Worm (Caenorhabditis elegans) whole organism, young adult: ENCODE data around the gene F37C12.18.
A peak's percentile ranks its signal among the peaks of the same experiment; 100 is the strongest.

Experiments used
- B0035.1 ChIP-seq: sonication (generic microtip); optimal IDR thresholded peaks from 2 replicates; lab custom pipeline; 2016; ENCODE audit warnings: missing genetic modification characterization, mild to moderate bottlenecking, missing compliant biosample characterization, missing genotype, missing genetic modification reagents
- F22D6.2 ChIP-seq: sonication (generic microtip); optimal IDR thresholded peaks from 2 replicates; lab custom pipeline; 2016; ENCODE audit warnings: mild to moderate bottlenecking, missing genetic modification characterization, missing compliant biosample characterization
- F23B12.7 ChIP-seq: sonication (generic microtip); optimal IDR thresholded peaks from 2 replicates; lab custom pipeline; 2017; ENCODE audit warnings: missing genetic modification characterization, mild to moderate bottlenecking, missing compliant biosample characterization, antibody characterized with exemption, moderate library complexity; ENCODE audit not compliant: insufficient read depth
- F33H1.4 ChIP-seq: fragments of 200-800 bp; sonication (Bioruptor generic); IDR thresholded peaks from 2 replicates; pipeline ENCODE4 v1.3.6; 2022; ENCODE audit warnings: missing genetic modification reagents, missing genetic modification characterization, missing compliant biosample characterization
- F39B2.1 ChIP-seq: fragments of 200-800 bp; sonication (Bioruptor generic); IDR thresholded peaks from 2 replicates; pipeline ENCODE4 v1.3.6; 2022; ENCODE audit warnings: missing genetic modification reagents, missing genetic modification characterization, missing compliant biosample characterization
- F49E8.2 ChIP-seq: sonication (generic microtip); optimal IDR thresholded peaks from 3 replicates; lab custom pipeline; 2017; ENCODE audit warnings: missing genetic modification characterization, mild to moderate bottlenecking, missing compliant biosample characterization, antibody characterized with exemption, moderate library complexity; ENCODE audit not compliant: insufficient read depth
- Y53G8AR.9 ChIP-seq: fragments of 200-800 bp; sonication (Bioruptor generic); conservative IDR thresholded peaks from 2 replicates; pipeline ENCODE4 v1.3.6; 2022; ENCODE audit warnings: missing genetic modification reagents, missing genetic modification characterization, missing compliant biosample characterization
- Y95B8A.8 ChIP-seq: fragments of 200-800 bp; sonication (Bioruptor generic); IDR thresholded peaks from 2 replicates; pipeline ENCODE4 v1.3.6; 2022; ENCODE audit warnings: missing genetic modification reagents, missing genetic modification characterization, missing compliant biosample characterization
- ama-1 ChIP-seq, 3 experiments: fragments of 150-350 bp in 1 of 3; sonication (generic microtip) in 2 of 3; optimal IDR thresholded peaks; 2 replicates each; lab custom pipeline; 2014 to 2018; ENCODE audit warnings: missing biosample characterization in 2 of 3, missing genetic modification characterization in 2 of 3, missing genetic modification reagents in 2 of 3
- aptf-3 ChIP-seq: fragments of 200-800 bp; sonication (Bioruptor generic); IDR thresholded peaks from 2 replicates; pipeline ENCODE4 v1.3.6; 2022; ENCODE audit warnings: missing genetic modification characterization, missing compliant biosample characterization
- atf-7 ChIP-seq: sonication (generic microtip); optimal IDR thresholded peaks from 2 replicates; lab custom pipeline; 2017; ENCODE audit warnings: mild to moderate bottlenecking, missing genetic modification characterization, missing compliant biosample characterization
- athp-1 ChIP-seq: sonication (generic microtip); optimal IDR thresholded peaks from 2 replicates; lab custom pipeline; 2017; ENCODE audit warnings: mild to moderate bottlenecking, missing genetic modification characterization, missing compliant biosample characterization
- attf-3 ChIP-seq: fragments of 200-800 bp; sonication (Bioruptor generic); conservative IDR thresholded peaks from 2 replicates; pipeline ENCODE4 v1.3.6; 2022; ENCODE audit warnings: missing genetic modification reagents, missing genetic modification characterization, missing compliant biosample characterization
- bed-1 ChIP-seq: fragments of 200-800 bp; sonication (Bioruptor generic); IDR thresholded peaks from 2 replicates; pipeline ENCODE4 v1.3.6; 2022; ENCODE audit warnings: missing genetic modification reagents, missing genetic modification characterization, missing compliant biosample characterization
- ccch-3 ChIP-seq: fragments of 200-800 bp; sonication (Bioruptor generic); optimal IDR thresholded peaks from 2 replicates; lab custom pipeline; 2018; ENCODE audit warnings: mild to moderate bottlenecking, missing genetic modification characterization, missing compliant biosample characterization
- cebp-1 ChIP-seq, 2 experiments: fragments of 200-800 bp in 1 of 2; sonication (Bioruptor generic) in 1 of 2; sonication (generic microtip) in 1 of 2; IDR thresholded peaks in 1 of 2; optimal IDR thresholded peaks in 1 of 2; 2 replicates each; pipeline versions ENCODE4 v1.3.6 to Lab custom; 2017 to 2022; ENCODE audit warnings: missing compliant biosample characterization in 2 of 2, missing genetic modification characterization in 2 of 2, mild to moderate bottlenecking in 1 of 2, missing genetic modification reagents in 1 of 2, moderate library complexity in 1 of 2
- ceh-27 ChIP-seq: fragments of 200-800 bp; sonication (Bioruptor generic); optimal IDR thresholded peaks from 2 replicates; lab custom pipeline; 2018; ENCODE audit warnings: mild to moderate bottlenecking, missing genetic modification characterization, moderate library complexity, missing compliant biosample characterization
- ceh-58 ChIP-seq: fragments of 200-800 bp; sonication (Bioruptor generic); IDR thresholded peaks from 2 replicates; pipeline ENCODE4 v1.3.6; 2022; ENCODE audit warnings: missing genetic modification characterization, missing compliant biosample characterization
- dox-1 ChIP-seq: fragments of 200-800 bp; sonication (Bioruptor generic); IDR thresholded peaks from 2 replicates; pipeline ENCODE4 v1.3.6; 2022; ENCODE audit warnings: missing genetic modification reagents, missing genetic modification characterization, missing compliant biosample characterization
- dpl-1 ChIP-seq: fragments of 150-350 bp; optimal IDR thresholded peaks from 2 replicates; lab custom pipeline; 2014; ENCODE audit warnings: missing biosample characterization, missing genetic modification reagents, missing genetic modification characterization
- egl-18 ChIP-seq: fragments of 200-800 bp; sonication (Bioruptor generic); IDR thresholded peaks from 2 replicates; pipeline ENCODE4 v1.3.6; 2022; ENCODE audit warnings: missing genetic modification reagents, missing genetic modification characterization, missing compliant biosample characterization
- fkh-3 ChIP-seq: sonication (generic microtip); optimal IDR thresholded peaks from 2 replicates; lab custom pipeline; 2016; ENCODE audit warnings: mild to moderate bottlenecking, missing genetic modification characterization, missing compliant biosample characterization
- hlh-26 ChIP-seq: fragments of 200-800 bp; sonication (Bioruptor generic); conservative IDR thresholded peaks from 2 replicates; pipeline ENCODE4 v1.3.6; 2022; ENCODE audit warnings: missing genetic modification reagents, missing genetic modification characterization, missing compliant biosample characterization
- hmg-1.2 ChIP-seq: fragments of 200-800 bp; sonication (Bioruptor generic); IDR thresholded peaks from 2 replicates; pipeline ENCODE4 v1.3.6; 2022; ENCODE audit warnings: missing genetic modification reagents, missing genetic modification characterization, missing compliant biosample characterization
- hmg-20 ChIP-seq: fragments of 200-800 bp; sonication (Bioruptor generic); IDR thresholded peaks from 2 replicates; pipeline ENCODE4 v1.3.6; 2022; ENCODE audit warnings: missing genetic modification reagents, missing genetic modification characterization, missing compliant biosample characterization
- hrde-1 ChIP-seq: sonication (generic microtip); optimal IDR thresholded peaks from 2 replicates; lab custom pipeline; 2016; ENCODE audit warnings: missing genetic modification characterization, mild to moderate bottlenecking, missing compliant biosample characterization, moderate library complexity, missing genotype, missing genetic modification reagents, borderline replicate concordance
- let-607 ChIP-seq, 2 experiments: fragments of 200-800 bp in 1 of 2; sonication (Bioruptor generic) in 1 of 2; sonication (generic microtip) in 1 of 2; optimal IDR thresholded peaks; 2 replicates each; lab custom pipeline; 2016 to 2018; ENCODE audit warnings: mild to moderate bottlenecking in 2 of 2, missing compliant biosample characterization in 2 of 2, missing genetic modification characterization in 2 of 2, moderate library complexity in 2 of 2, missing genotype in 1 of 2
- lsl-1 ChIP-seq: fragments of 200-800 bp; sonication (Bioruptor generic); optimal IDR thresholded peaks from 2 replicates; lab custom pipeline; 2018; ENCODE audit warnings: mild to moderate bottlenecking, missing genetic modification characterization, moderate library complexity, missing compliant biosample characterization
- lsy-27 ChIP-seq: sonication (generic microtip); optimal IDR thresholded peaks from 2 replicates; lab custom pipeline; 2017; ENCODE audit warnings: missing genetic modification characterization, mild to moderate bottlenecking, missing compliant biosample characterization, antibody characterized with exemption, missing genotype, borderline replicate concordance; ENCODE audit not compliant: insufficient read depth
- madf-3 ChIP-seq: fragments of 200-800 bp; sonication (Bioruptor generic); IDR thresholded peaks from 2 replicates; pipeline ENCODE4 v1.3.6; 2022; ENCODE audit warnings: missing genetic modification reagents, missing genetic modification characterization, missing compliant biosample characterization
- madf-6 ChIP-seq: fragments of 200-800 bp; sonication (Bioruptor generic); IDR thresholded peaks from 2 replicates; pipeline ENCODE4 v1.3.6; 2022; ENCODE audit warnings: missing genetic modification reagents, missing genetic modification characterization, missing compliant biosample characterization
- mcd-1 ChIP-seq: fragments of 200-800 bp; sonication (Bioruptor generic); IDR thresholded peaks from 2 replicates; pipeline ENCODE4 v1.3.6; 2022; ENCODE audit warnings: missing genetic modification reagents, missing genetic modification characterization, missing compliant biosample characterization
- nfya-1 ChIP-seq: sonication (generic microtip); optimal IDR thresholded peaks from 2 replicates; lab custom pipeline; 2017; ENCODE audit warnings: antibody characterized with exemption, missing compliant biosample characterization, missing genetic modification characterization, borderline replicate concordance; ENCODE audit not compliant: insufficient read depth
- nhr-90 ChIP-seq: sonication (generic microtip); optimal IDR thresholded peaks from 2 replicates; lab custom pipeline; 2016; ENCODE audit warnings: missing genotype, mild to moderate bottlenecking, missing genetic modification characterization, missing compliant biosample characterization
- pbrm-1 ChIP-seq: fragments of 200-800 bp; sonication (Bioruptor generic); IDR thresholded peaks from 2 replicates; pipeline ENCODE4 v1.3.6; 2022; ENCODE audit warnings: missing genetic modification reagents, missing genetic modification characterization, missing compliant biosample characterization
- pha-4 ChIP-seq: fragments of 150-350 bp; sonication (generic microtip); optimal IDR thresholded peaks from 2 replicates; lab custom pipeline; 2014; ENCODE audit warnings: missing biosample characterization, missing genetic modification reagents, missing genetic modification characterization
- sdz-38 ChIP-seq: sonication (generic microtip); optimal IDR thresholded peaks from 2 replicates; lab custom pipeline; 2016; ENCODE audit warnings: missing genotype, missing genetic modification characterization, missing compliant biosample characterization
- snpc-1.3 ChIP-seq: sonication (generic microtip); optimal IDR thresholded peaks from 2 replicates; lab custom pipeline; 2017; ENCODE audit warnings: missing genetic modification characterization, mild to moderate bottlenecking, missing compliant biosample characterization, antibody characterized with exemption, moderate library complexity, missing genotype, missing genetic modification reagents; ENCODE audit not compliant: insufficient read depth
- snpc-3.4 ChIP-seq: sonication (generic microtip); optimal IDR thresholded peaks from 2 replicates; lab custom pipeline; 2017; ENCODE audit warnings: missing genetic modification characterization, mild to moderate bottlenecking, missing compliant biosample characterization, antibody characterized with exemption, moderate library complexity, missing genotype, missing genetic modification reagents
- tlf-1 ChIP-seq: fragments of 200-800 bp; sonication (Bioruptor generic); optimal IDR thresholded peaks from 2 replicates; lab custom pipeline; 2018; ENCODE audit warnings: mild to moderate bottlenecking, missing genetic modification characterization, missing compliant biosample characterization
- unc-130 ChIP-seq: sonication (generic microtip); optimal IDR thresholded peaks from 2 replicates; lab custom pipeline; 2016; ENCODE audit warnings: missing genetic modification reagents, missing genetic modification characterization, missing compliant biosample characterization
- zim-3 ChIP-seq: sonication (generic microtip); optimal IDR thresholded peaks from 2 replicates; lab custom pipeline; 2017; ENCODE audit warnings: mild to moderate bottlenecking, missing genetic modification characterization, moderate library complexity, missing compliant biosample characterization
- ztf-18 ChIP-seq: sonication (generic microtip); optimal IDR thresholded peaks from 2 replicates; lab custom pipeline; 2016; ENCODE audit warnings: missing genotype, mild to moderate bottlenecking, missing genetic modification characterization, missing compliant biosample characterization
- ztf-6 ChIP-seq: fragments of 200-800 bp; sonication (Bioruptor generic); IDR thresholded peaks from 2 replicates; pipeline ENCODE4 v1.3.6; 2022; ENCODE audit warnings: missing genetic modification reagents, missing genetic modification characterization, missing compliant biosample characterization

F37C12.18 gene

ce11 chrIII:7162065-7162762 is 33.0 kb downstream of the F37C12.18 start, which contains the start of the genes syf-2 and K04G7.1 (continued):
- TF ChIP-seq F22D6.2 (tag; lab: Kevin White, UChicago) (no peak), athp-1 (tag; lab: Kevin White, UChicago) (peak; percentile 57), madf-6 (GFP tag; lab: Robert Waterston, UW) (peak; percentile 78), Y53G8AR.9 (peak; percentile 78), ceh-27 (peak; percentile 69), tlf-1 (GFP tag; lab: Kevin White, UChicago) (peak; percentile 89), F23B12.7 (peak; percentile 80), unc-130 (peak; percentile 62), sdz-38 (tag; lab: Kevin White, UChicago) (no peak), pbrm-1 (GFP tag; lab: Robert Waterston, UW) (peak; percentile 89), pha-4 (peak; percentile 92), lsl-1 (GFP tag; lab: Kevin White, UChicago) (peak; percentile 80), dpl-1 (GFP tag; lab: Kevin White, UChicago) (peak; percentile 77), zim-3 (no peak), mcd-1 (GFP tag; lab: Robert Waterston, UW) (peak; percentile 93), ztf-18 (tag; lab: Kevin White, UChicago) (peak; percentile 97), F49E8.2 (tag; lab: Kevin White, UChicago) (peak; percentile 28), hmg-20 (GFP tag; lab: Robert Waterston, UW) (no peak), attf-3 (GFP tag; lab: Robert Waterston, UW) (peak; percentile 79), dox-1 (GFP tag; lab: Robert Waterston, UW) (peak; percentile 95), ztf-6 (GFP tag; lab: Robert Waterston, UW) (no peak), snpc-3.4 (tag; lab: Kevin White, UChicago) (peak; percentile 52), cebp-1 (GFP tag; IDR thresholded peaks at IDR 0.05; lab: Robert Waterston, UW) (peak; percentile 69), cebp-1 (tag; optimal IDR thresholded peaks at IDR 0.05; lab: Kevin White, UChicago) (peak; percentile 87), let-607 (tag; optimal IDR thresholded peaks at IDR 0.05; lab: Kevin White, UChicago) (peak; percentile 65 to 78), hmg-1.2 (GFP tag; lab: Robert Waterston, UW) (peak; percentile 73), bed-1 (GFP tag; lab: Robert Waterston, UW) (no peak), nfya-1 (tag; lab: Kevin White, UChicago) (no peak), lsy-27 (tag; lab: Kevin White, UChicago) (no peak), hlh-26 (GFP tag; lab: Robert Waterston, UW) (no peak), snpc-1.3 (tag; lab: Kevin White, UChicago) (peak; percentile 76), F39B2.1 (no peak), hrde-1 (tag; lab: Kevin White, UChicago) (peak; percentile 4), egl-18 (no peak), madf-3 (GFP tag; lab: Robert Waterston, UW) (peak; percentile 100), atf-7 (tag; lab: Kevin White, UChicago) (peak; percentile 35), ama-1 (optimal IDR thresholded peaks at IDR 0.05; lab: Kevin White, UChicago) (no peak), ama-1 (GFP tag; optimal IDR thresholded peaks at IDR 0.05; lab: Kevin White, UChicago) (no peak), F33H1.4 (GFP tag; lab: Robert Waterston, UW) (peak; percentile 80), Y95B8A.8 (GFP tag; lab: Robert Waterston, UW) (peak; percentile 84; the same call in 1 of the 2 replicates), nhr-90 (tag; lab: Kevin White, UChicago) (no peak), aptf-3 (GFP tag; lab: Robert Waterston, UW) (no peak), B0035.1 (tag; lab: Kevin White, UChicago) (no peak), fkh-3 (tag; lab: Kevin White, UChicago) (no peak), ceh-58 (GFP tag; lab: Robert Waterston, UW) (no peak), ccch-3 (GFP tag; lab: Kevin White, UChicago) (no peak)
